Fruit fly (Drosophila melanogaster): ENCODE results near the gene Kots.

The Kots gene

DNA sequence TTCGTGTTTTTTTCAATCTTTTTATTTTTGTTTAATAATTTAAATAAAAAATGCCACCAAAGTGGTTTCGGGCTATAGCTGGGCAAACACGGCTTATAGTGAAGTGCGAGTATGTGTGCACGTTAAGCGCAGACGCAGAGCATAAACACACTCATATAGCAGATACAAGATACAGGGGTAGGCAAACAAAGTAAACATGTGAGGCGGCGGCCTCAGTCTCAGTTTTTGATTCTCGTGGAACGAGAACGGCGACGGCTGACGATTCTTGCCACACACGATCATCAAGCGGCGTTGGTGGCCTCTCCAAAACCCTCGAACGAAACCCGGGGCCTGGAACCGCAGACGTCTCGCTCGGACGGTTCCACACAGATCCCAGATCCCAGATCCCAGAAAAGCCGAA is 26.1 kb upstream of the Kots start:
- TF ChIP-seq vvl (GFP tag; IDR thresholded peaks at IDR 0.05) (0 out of 2 replicates have a peak, but pooled peaks have one; percentile 12), z (GFP tag; IDR thresholded peaks at IDR 0.05) (peak; percentile 34; the same call in 1 of the 3 replicates), Hand (GFP tag; optimal IDR thresholded peaks at IDR 0.05) (no peak), CG2875 (GFP tag; optimal IDR thresholded peaks at IDR 0.05) (no peak), Atf-2 (GFP tag; optimal IDR thresholded peaks at IDR 0.05) (no peak), CG12299 (tag; optimal IDR thresholded peaks at IDR 0.05) (no peak), zen2 (GFP tag; IDR thresholded peaks at IDR 0.05; ENCODE audit: partially characterized antibody) (no peak), D19A (tag; optimal IDR thresholded peaks at IDR 0.05) (peak; percentile 19), wek (GFP tag; optimal IDR thresholded peaks at IDR 0.05) (no peak), sens (GFP tag) (peak; percentile 70), cas (GFP tag; IDR thresholded peaks at IDR 0.05) (no peak), yki (optimal IDR thresholded peaks at IDR 0.05) (no peak), insv (GFP tag; optimal IDR thresholded peaks at IDR 0.05) (no peak), Ets65A (GFP tag) (peak; percentile 18), CG1832 (GFP tag; optimal IDR thresholded peaks at IDR 0.05) (no peak), pfk (GFP tag; optimal IDR thresholded peaks at IDR 0.05) (peak; percentile 55), CG12236 (GFP tag; optimal IDR thresholded peaks at IDR 0.05) (no peak), HLH54F (GFP tag; optimal IDR thresholded peaks at IDR 0.05) (no peak), twi (tag; optimal IDR thresholded peaks at IDR 0.05) (peak; percentile 48), CG18599 (GFP tag; optimal IDR thresholded peaks at IDR 0.05) (no peak), cg (GFP tag; optimal IDR thresholded peaks at IDR 0.05) (peak; percentile 4), oc (tag; optimal IDR thresholded peaks at IDR 0.05) (no peak), fd96Cb (tag; optimal IDR thresholded peaks at IDR 0.05) (no peak), CG3281 (GFP tag; optimal IDR thresholded peaks at IDR 0.05) (no peak), Opbp (GFP tag; IDR thresholded peaks at IDR 0.05; ENCODE audit: partially characterized antibody) (peak; percentile 50; the same call in 1 of the 3 replicates), bcd (GFP tag; optimal IDR thresholded peaks at IDR 0.05) (no peak), chm (GFP tag; IDR thresholded peaks at IDR 0.05) (0 out of 2 replicates have a peak, but pooled peaks have one; percentile 41), sc (optimal IDR thresholded peaks at IDR 0.05) (no peak), sc (GFP tag; optimal IDR thresholded peaks at IDR 0.05) (peak; percentile 5), CG16779 (GFP tag; IDR thresholded peaks at IDR 0.05) (no peak), Trl (optimal IDR thresholded peaks at IDR 0.05) (no peak), Trl (GFP tag; optimal IDR thresholded peaks at IDR 0.05) (no peak), pzg (GFP tag; optimal IDR thresholded peaks at IDR 0.05) (no peak), Hmr (GFP tag; optimal IDR thresholded peaks at IDR 0.05) (no peak), sob (GFP tag; IDR thresholded peaks at IDR 0.05) (0 out of 2 replicates have a peak, but pooled peaks have one; percentile 9), CG6254 (GFP tag; optimal IDR thresholded peaks at IDR 0.05) (no peak), her (GFP tag; optimal IDR thresholded peaks at IDR 0.05) (no peak), vfl (GFP tag; optimal IDR thresholded peaks at IDR 0.05) (no peak), ara (GFP tag; IDR thresholded peaks at IDR 0.05) (no peak), CG8281 (tag; optimal IDR thresholded peaks at IDR 0.05) (no peak), az2 (GFP tag; optimal IDR thresholded peaks at IDR 0.05) (no peak), CHES-1-like (GFP tag; optimal IDR thresholded peaks at IDR 0.05) (no peak), hth (optimal IDR thresholded peaks at IDR 0.05) (no peak), bigmax (GFP tag; optimal IDR thresholded peaks at IDR 0.05) (no peak), CG30403 (GFP tag; optimal IDR thresholded peaks at IDR 0.05) (no peak), H15 (GFP tag; IDR thresholded peaks at IDR 0.05) (no peak), Dbx (GFP tag; IDR thresholded peaks at IDR 0.05) (no peak), dmrt11E (tag; optimal IDR thresholded peaks at IDR 0.05) (no peak), Dll (GFP tag; IDR thresholded peaks at IDR 0.05; ENCODE audit: partially characterized antibody) (no peak), Doc3 (GFP tag; IDR thresholded peaks at IDR 0.05; ENCODE audit: partially characterized antibody) (no peak), CG32772 (GFP tag; IDR thresholded peaks at IDR 0.05) (peak; percentile 15; the same call in 1 of the 2 replicates), ewg (GFP tag; optimal IDR thresholded peaks at IDR 0.05) (peak; percentile 22)
